Worm (Caenorhabditis elegans): Measurements from ENCODE around the gene tsp-20.
A peak's percentile ranks its signal among the peaks of the same experiment; 100 is the strongest.

ce11 chrX:12036114-12036513 is 2.3 kb upstream of the tsp-20 start:
- TF ChIP-seq ama-1 (optimal IDR thresholded peaks at IDR 0.05): no peak
- TF ChIP-seq tbx-37 (GFP tag; conservative IDR thresholded peaks at IDR 0.05): no peak
- peak; percentile 3 for TF ChIP-seq F13C5.2 (tag; optimal IDR thresholded peaks at IDR 0.05)
- no peak for TF ChIP-seq pes-1 (GFP tag; IDR thresholded peaks at IDR 0.05)
- TF ChIP-seq ets-7 (tag; optimal IDR thresholded peaks at IDR 0.05): no peak
- no peak for TF ChIP-seq hmbx-1 (tag; optimal IDR thresholded peaks at IDR 0.05)
- TF ChIP-seq sea-1 (GFP tag; conservative IDR thresholded peaks at IDR 0.05): no peak
